Worm (Caenorhabditis elegans) whole organism, early embryonic: ENCODE results near the gene ptr-20.

ENCODE experiments used
- B0310.2 ChIP-seq: sonication (generic microtip); optimal IDR thresholded peaks from 2 replicates; lab custom pipeline; 2016; ENCODE audit warnings: mild to moderate bottlenecking, missing genetic modification characterization, missing compliant biosample characterization
- ama-1 ChIP-seq: fragments of 150-350 bp; optimal IDR thresholded peaks from 2 replicates; lab custom pipeline; 2014
- ceh-13 ChIP-seq: fragments of 200-800 bp; sonication (Bioruptor generic); optimal IDR thresholded peaks from 2 replicates; lab custom pipeline; 2018; ENCODE audit warnings: mild to moderate bottlenecking, missing genetic modification characterization, missing compliant biosample characterization
- ets-7 ChIP-seq: sonication (generic microtip); optimal IDR thresholded peaks from 2 replicates; lab custom pipeline; 2016; ENCODE audit warnings: missing genotype, missing genetic modification characterization, missing compliant biosample characterization
- flt-1 ChIP-seq: fragments of 200-800 bp; sonication (Bioruptor generic); IDR thresholded peaks from 2 replicates; pipeline ENCODE4 v1.3.6; 2022; ENCODE audit warnings: missing genetic modification characterization, missing compliant biosample characterization
- hmbx-1 ChIP-seq: sonication (generic microtip); optimal IDR thresholded peaks from 2 replicates; lab custom pipeline; 2016; ENCODE audit warnings: mild to moderate bottlenecking, missing genetic modification characterization, missing compliant biosample characterization
- hmg-4 ChIP-seq: fragments of 200-800 bp; sonication (Bioruptor generic); optimal IDR thresholded peaks from 2 replicates; lab custom pipeline; 2018; ENCODE audit warnings: mild to moderate bottlenecking, missing genetic modification characterization, missing compliant biosample characterization
- pes-1 ChIP-seq: fragments of 200-800 bp; sonication (Bioruptor generic); IDR thresholded peaks from 2 replicates; pipeline ENCODE4 v1.3.6; 2022; ENCODE audit warnings: missing genetic modification reagents, missing genetic modification characterization, missing compliant biosample characterization
- scrt-1 ChIP-seq: fragments of 200-800 bp; sonication (Bioruptor generic); IDR thresholded peaks from 2 replicates; pipeline ENCODE4 v1.3.6; 2022; ENCODE audit warnings: missing genetic modification characterization, missing compliant biosample characterization
- sea-1 ChIP-seq: fragments of 200-800 bp; sonication (Bioruptor generic); conservative IDR thresholded peaks from 2 replicates; pipeline ENCODE4 v1.3.6; 2022; ENCODE audit warnings: missing genetic modification characterization, missing compliant biosample characterization
- tra-4 ChIP-seq: sonication (generic microtip); optimal IDR thresholded peaks from 2 replicates; lab custom pipeline; 2017; ENCODE audit warnings: missing genetic modification characterization, missing compliant biosample characterization

DNA sequence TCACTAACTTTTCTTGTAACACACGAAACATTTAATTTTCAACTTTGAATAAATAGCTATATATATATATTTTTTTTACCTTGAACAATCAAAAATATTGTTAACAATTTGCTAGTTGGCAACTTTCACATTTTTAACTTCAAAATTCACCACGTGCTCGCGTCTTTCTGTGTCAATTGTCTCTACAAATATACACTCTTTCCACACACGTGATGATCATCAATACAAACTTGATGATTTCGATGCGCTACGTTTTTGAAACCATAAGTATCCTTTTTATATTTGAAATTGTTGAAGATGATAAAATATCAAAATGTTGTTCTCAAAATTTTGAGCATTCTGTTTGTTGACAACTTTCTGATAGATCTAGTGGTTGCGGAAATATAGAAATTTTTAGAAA is 37.4 kb downstream of the ptr-20 start:
- TF ChIP-seq ets-7 (tag; lab: Kevin White, UChicago) (no peak), sea-1 (GFP tag; lab: Robert Waterston, UW) (no peak), ama-1 (no peak), hmg-4 (no peak), scrt-1 (no peak), flt-1 (no peak), ceh-13 (no peak), pes-1 (no peak), hmbx-1 (tag; lab: Kevin White, UChicago) (no peak), B0310.2 (tag; lab: Kevin White, UChicago) (no peak), tra-4 (no peak)
